Worm (Caenorhabditis elegans) whole organism, L2 larva: ENCODE measurements around the gene F58F12.1.

ENCODE experiments used
- C34F6.9 ChIP-seq: fragments of 150-350 bp; optimal IDR thresholded peaks from 2 replicates; lab custom pipeline; 2014; ENCODE audit warnings: missing biosample characterization, missing genetic modification characterization
- F13H6.1 ChIP-seq: sonication (generic microtip); optimal IDR thresholded peaks from 2 replicates; lab custom pipeline; 2016; ENCODE audit warnings: missing genetic modification characterization, missing compliant biosample characterization
- R02D3.7 ChIP-seq: fragments of 150-350 bp; optimal IDR thresholded peaks from 2 replicates; lab custom pipeline; 2014; ENCODE audit warnings: missing biosample characterization, missing genetic modification characterization
- Y55F3AM.14 ChIP-seq: fragments of 200-800 bp; sonication (Bioruptor generic); optimal IDR thresholded peaks from 2 replicates; lab custom pipeline; 2018; ENCODE audit warnings: mild to moderate bottlenecking, missing genetic modification characterization, missing compliant biosample characterization
- alr-1 ChIP-seq: fragments of 150-350 bp; optimal IDR thresholded peaks from 2 replicates; lab custom pipeline; 2014; ENCODE audit warnings: missing biosample characterization, missing genetic modification characterization
- aly-2 ChIP-seq: fragments of 150-350 bp; optimal IDR thresholded peaks from 2 replicates; lab custom pipeline; 2014; ENCODE audit warnings: missing biosample characterization, missing genetic modification characterization
- ama-1 ChIP-seq: fragments of 150-350 bp; optimal IDR thresholded peaks from 2 replicates; lab custom pipeline; 2018; ENCODE audit warnings: inconsistent platforms
- blmp-1 ChIP-seq: sonication (generic microtip); optimal IDR thresholded peaks from 2 replicates; lab custom pipeline; 2017; ENCODE audit warnings: missing genetic modification characterization, mild to moderate bottlenecking, missing compliant biosample characterization, antibody characterized with exemption, moderate library complexity; ENCODE audit not compliant: insufficient read depth
- ceh-82 ChIP-seq: fragments of 150-350 bp; optimal IDR thresholded peaks from 2 replicates; lab custom pipeline; 2014; ENCODE audit warnings: missing biosample characterization, missing genetic modification characterization
- crh-2 ChIP-seq: sonication (generic microtip); optimal IDR thresholded peaks from 2 replicates; lab custom pipeline; 2017; ENCODE audit warnings: missing biosample characterization, missing genetic modification characterization
- dmd-4 ChIP-seq: sonication (generic microtip); optimal IDR thresholded peaks from 2 replicates; lab custom pipeline; 2017; ENCODE audit warnings: missing biosample characterization, missing genetic modification characterization
- egl-27 ChIP-seq: sonication (generic microtip); optimal IDR thresholded peaks from 3 replicates; lab custom pipeline; 2017; ENCODE audit warnings: missing biosample characterization, missing genetic modification reagents, missing genetic modification characterization
- elt-1 ChIP-seq: fragments of 150-350 bp; optimal IDR thresholded peaks from 2 replicates; lab custom pipeline; 2014; ENCODE audit warnings: missing biosample characterization, missing genetic modification characterization
- fos-1 ChIP-seq: fragments of 150-350 bp; optimal IDR thresholded peaks from 2 replicates; lab custom pipeline; 2014; ENCODE audit warnings: missing biosample characterization, missing genetic modification characterization
- gmeb-1 ChIP-seq: fragments of 150-350 bp; optimal IDR thresholded peaks from 2 replicates; lab custom pipeline; 2014; ENCODE audit warnings: missing biosample characterization, missing genetic modification characterization
- lin-11 ChIP-seq: fragments of 150-350 bp; sonication (generic microtip); optimal IDR thresholded peaks from 2 replicates; lab custom pipeline; 2014; ENCODE audit warnings: missing biosample characterization, missing genetic modification characterization, inconsistent platforms, mixed read lengths
- lin-13 ChIP-seq: fragments of 150-350 bp; optimal IDR thresholded peaks from 2 replicates; lab custom pipeline; 2014; ENCODE audit warnings: missing biosample characterization, missing genetic modification reagents, missing genetic modification characterization
- lsy-2 ChIP-seq, 2 experiments: fragments of 150-350 bp in 1 of 2; sonication (generic microtip) in 1 of 2; optimal IDR thresholded peaks; 2 replicates each; lab custom pipeline; 2014 to 2017; ENCODE audit warnings: missing biosample characterization in 2 of 2, missing genetic modification characterization in 2 of 2
- mbf-1 ChIP-seq: sonication (generic microtip); optimal IDR thresholded peaks from 2 replicates; lab custom pipeline; 2017; ENCODE audit warnings: missing biosample characterization, missing genetic modification characterization
- mdl-1 ChIP-seq, 2 experiments: fragments of 150-350 bp in 1 of 2; sonication (generic microtip) in 1 of 2; optimal IDR thresholded peaks; 2 replicates each; lab custom pipeline; 2017; ENCODE audit warnings: missing biosample characterization in 2 of 2, missing genetic modification characterization in 2 of 2
- nhr-12 ChIP-seq: fragments of 150-350 bp; optimal IDR thresholded peaks from 2 replicates; lab custom pipeline; 2014; ENCODE audit warnings: missing biosample characterization, missing genetic modification characterization
- nhr-129 ChIP-seq: fragments of 150-350 bp; optimal IDR thresholded peaks from 2 replicates; lab custom pipeline; 2014; ENCODE audit warnings: missing biosample characterization, missing genetic modification characterization
- nhr-21 ChIP-seq: fragments of 150-350 bp; optimal IDR thresholded peaks from 2 replicates; lab custom pipeline; 2014; ENCODE audit warnings: missing biosample characterization, missing genetic modification characterization
- nhr-237 ChIP-seq: fragments of 150-350 bp; optimal IDR thresholded peaks from 2 replicates; lab custom pipeline; 2014; ENCODE audit warnings: missing biosample characterization, missing genetic modification characterization
- nhr-25 ChIP-seq: fragments of 150-350 bp; sonication (generic microtip); optimal IDR thresholded peaks from 3 replicates; lab custom pipeline; 2014; ENCODE audit warnings: missing biosample characterization, missing genetic modification characterization
- nhr-77 ChIP-seq: fragments of 150-350 bp; optimal IDR thresholded peaks from 2 replicates; lab custom pipeline; 2014; ENCODE audit warnings: missing biosample characterization, missing genetic modification characterization
- peb-1 ChIP-seq: fragments of 150-350 bp; optimal IDR thresholded peaks from 2 replicates; lab custom pipeline; 2014; ENCODE audit warnings: missing biosample characterization, missing genetic modification characterization
- sem-4 ChIP-seq: fragments of 150-350 bp; optimal IDR thresholded peaks from 2 replicates; lab custom pipeline; 2014; ENCODE audit warnings: missing biosample characterization, missing genetic modification reagents, missing genetic modification characterization
- skn-1 ChIP-seq: sonication (generic microtip); optimal IDR thresholded peaks from 2 replicates; lab custom pipeline; 2017; ENCODE audit warnings: missing biosample characterization, missing genetic modification characterization
- sma-3 ChIP-seq: sonication (generic microtip); optimal IDR thresholded peaks from 2 replicates; lab custom pipeline; 2016; ENCODE audit warnings: missing genetic modification reagents, missing genetic modification characterization, missing compliant biosample characterization
- sma-9 ChIP-seq, 2 experiments: fragments of 150-350 bp in 1 of 2; sonication (generic microtip) in 1 of 2; optimal IDR thresholded peaks; 2 replicates each; lab custom pipeline; 2014 to 2016; ENCODE audit warnings: missing genetic modification characterization in 2 of 2, mild to moderate bottlenecking in 1 of 2, missing biosample characterization in 1 of 2, missing compliant biosample characterization in 1 of 2, missing genetic modification reagents in 1 of 2, moderate library complexity in 1 of 2
- snpc-4 ChIP-seq: fragments of 150-350 bp; optimal IDR thresholded peaks from 2 replicates; lab custom pipeline; 2014; ENCODE audit warnings: missing biosample characterization, missing genetic modification characterization
- unc-55 ChIP-seq: fragments of 150-350 bp; sonication (generic microtip); optimal IDR thresholded peaks from 3 replicates; lab custom pipeline; 2014; ENCODE audit warnings: missing biosample characterization, missing genetic modification reagents, missing genetic modification characterization
- zag-1 ChIP-seq: fragments of 150-350 bp; optimal IDR thresholded peaks from 2 replicates; lab custom pipeline; 2014; ENCODE audit warnings: missing biosample characterization, missing genetic modification characterization
- ztf-4 ChIP-seq: fragments of 150-350 bp; optimal IDR thresholded peaks from 2 replicates; lab custom pipeline; 2014; ENCODE audit warnings: missing biosample characterization, missing genetic modification characterization

F58F12.1 gene

DNA sequence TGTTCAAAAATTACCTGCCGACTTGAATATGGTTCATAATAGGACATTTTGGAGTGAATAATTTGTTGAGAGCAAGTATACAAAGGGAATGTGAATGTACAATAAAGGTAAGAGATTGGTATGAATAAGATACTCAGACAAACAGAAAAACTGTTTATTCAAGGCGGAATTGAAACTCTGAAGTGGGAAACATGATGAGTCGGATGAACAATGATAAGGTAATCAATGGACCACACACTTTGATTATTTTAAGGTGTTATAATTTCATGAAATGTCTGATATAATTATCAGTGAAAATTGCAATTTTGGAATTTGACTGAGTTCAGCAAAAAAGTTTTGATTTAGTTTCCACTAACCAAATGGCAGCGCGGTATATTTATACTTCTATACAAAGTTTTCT, 43.9 kb upstream of the F58F12.1 start:
- TF ChIP-seq fos-1 (tag; lab: Kevin White, UChicago) = peak; percentile 46
- no peak for TF ChIP-seq sem-4
- TF ChIP-seq crh-2 (tag; lab: Kevin White, UChicago) = no peak
- TF ChIP-seq ztf-4 (tag; lab: Kevin White, UChicago) = no peak
- TF ChIP-seq dmd-4 (tag; lab: Kevin White, UChicago) = no peak
- TF ChIP-seq mbf-1 (tag; lab: Kevin White, UChicago) = no peak

DNA sequence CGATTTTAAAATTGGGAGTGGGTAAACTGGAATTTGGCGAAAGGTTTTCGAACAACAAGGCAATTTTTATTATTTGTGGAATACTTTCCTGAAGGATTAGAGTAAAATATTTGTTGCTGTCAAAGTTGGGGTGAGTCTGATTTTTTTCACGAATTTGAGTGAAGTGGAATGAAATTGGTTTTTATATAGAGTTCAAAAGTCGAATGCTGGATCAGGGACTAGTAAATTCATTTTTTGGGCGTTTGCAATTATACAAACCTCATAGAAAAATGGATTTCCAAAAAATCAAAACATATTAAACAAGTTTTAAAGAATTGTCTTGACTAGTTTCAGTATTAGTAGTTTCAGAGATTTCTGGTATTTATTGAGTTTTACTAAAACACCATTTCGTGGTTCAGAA, 43.5 kb upstream of the F58F12.1 start, which contains the start of gene C32D5.7:
Gene C32D5.7, minus strand, starts transcription at position 101 of the 400 bp plus-strand sequence.
- TF ChIP-seq nhr-77 (no peak), nhr-25 (tag; lab: Kevin White, UChicago) (no peak), nhr-237 (tag; lab: Kevin White, UChicago) (no peak), lin-13 (GFP tag; lab: Kevin White, UChicago) (no peak), ceh-82 (no peak), fos-1 (tag; lab: Kevin White, UChicago) (no peak), aly-2 (tag; lab: Kevin White, UChicago) (no peak), mdl-1 (tag; optimal IDR thresholded peaks at IDR 0.05; lab: Kevin White, UChicago) (no peak), lin-11 (tag; lab: Kevin White, UChicago) (no peak), skn-1 (no peak), nhr-129 (tag; lab: Kevin White, UChicago) (no peak), peb-1 (tag; lab: Kevin White, UChicago) (no peak), alr-1 (tag; lab: Kevin White, UChicago) (no peak)

DNA sequence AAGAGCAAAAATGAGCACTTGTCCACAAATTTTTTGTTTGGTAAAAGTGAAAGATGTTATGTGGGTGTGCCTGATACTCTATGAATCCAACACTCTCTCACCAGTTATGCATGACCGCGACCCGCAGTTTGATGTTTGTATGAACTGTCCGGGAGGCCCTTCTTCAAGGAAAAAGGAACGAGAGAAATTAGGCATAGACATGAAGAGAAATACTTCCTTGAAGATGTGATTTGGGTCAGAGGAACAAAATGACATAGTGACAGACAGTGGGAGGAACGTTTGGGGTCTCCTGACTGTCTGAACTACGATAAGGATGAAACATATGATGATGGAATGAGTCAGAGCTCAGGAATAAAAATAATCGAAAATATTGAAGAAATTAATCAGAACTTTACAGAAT, 42.4 kb upstream of the F58F12.1 start:
- no peak for TF ChIP-seq zag-1 (tag; lab: Kevin White, UChicago)
- no peak for TF ChIP-seq nhr-12 (tag; lab: Kevin White, UChicago)
- no peak for TF ChIP-seq blmp-1
- peak; percentile 42 for TF ChIP-seq fos-1 (tag; lab: Kevin White, UChicago)
- TF ChIP-seq aly-2 (tag; lab: Kevin White, UChicago) = no peak
- TF ChIP-seq elt-1 (tag; lab: Kevin White, UChicago) = no peak
- TF ChIP-seq crh-2 (tag; lab: Kevin White, UChicago) = no peak

DNA sequence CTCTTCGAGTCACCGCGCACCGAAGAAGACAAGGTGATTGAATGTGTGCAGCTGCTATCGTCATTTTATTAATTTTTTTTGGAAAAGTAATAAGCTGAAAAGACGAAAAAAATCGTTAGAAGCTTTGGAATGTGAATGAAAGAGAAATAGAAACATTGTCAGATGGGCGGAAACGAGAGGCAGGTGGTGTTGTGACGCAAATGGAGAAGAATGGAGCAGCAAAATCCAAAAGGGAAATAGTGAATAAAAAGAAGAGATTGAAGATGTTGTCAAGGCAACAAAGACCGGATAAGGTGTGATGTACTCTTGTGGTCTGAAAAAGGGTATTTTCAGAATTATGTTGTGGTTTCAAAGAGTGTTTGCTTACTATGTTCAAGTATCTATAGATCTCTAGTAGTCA, 41.0 kb upstream of the F58F12.1 start:
- TF ChIP-seq ama-1 (lab: Kevin White, UChicago) = no peak
- TF ChIP-seq R02D3.7 = no peak
- TF ChIP-seq gmeb-1 (tag; lab: Kevin White, UChicago) = no peak
- no peak for TF ChIP-seq fos-1 (tag; lab: Kevin White, UChicago)
- TF ChIP-seq crh-2 (tag; lab: Kevin White, UChicago) = peak; percentile 2
- TF ChIP-seq snpc-4 (tag; lab: Kevin White, UChicago) = no peak
- TF ChIP-seq egl-27 (tag; lab: Kevin White, UChicago) = no peak
- peak in 1 of 2 experiments; percentile 10 for TF ChIP-seq lsy-2 (tag; optimal IDR thresholded peaks at IDR 0.05; lab: Kevin White, UChicago)
- peak; percentile 11 for TF ChIP-seq nhr-129 (tag; lab: Kevin White, UChicago)
- TF ChIP-seq sem-4 = no peak
- TF ChIP-seq, all 48 proteins: peak for 3

DNA sequence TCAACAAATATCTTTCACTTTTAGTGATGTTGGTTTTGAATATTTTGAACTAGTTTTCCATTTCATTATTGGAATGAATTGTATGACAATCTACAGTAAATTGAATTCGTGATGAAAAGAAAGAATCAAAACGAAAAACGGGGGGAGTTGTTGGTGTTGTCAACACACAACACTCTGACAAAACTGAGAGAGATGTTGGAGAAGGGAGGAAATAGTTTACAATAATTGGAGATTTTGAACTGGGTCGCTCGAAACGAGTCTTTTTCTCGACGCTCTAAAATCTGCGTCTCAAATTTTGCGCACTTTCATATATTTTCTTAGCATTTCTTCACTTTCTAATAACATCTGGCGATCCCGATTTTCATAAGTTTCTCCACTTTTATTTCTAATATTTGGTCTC, 39.6 kb upstream of the F58F12.1 start, which contains the start of gene txt-18:
Gene txt-18, plus strand, starts transcription at position 180 of the 400 bp plus-strand sequence.
- TF ChIP-seq peb-1 (tag; lab: Kevin White, UChicago) = no peak
- no peak for TF ChIP-seq lin-11 (tag; lab: Kevin White, UChicago)
- TF ChIP-seq egl-27 (tag; lab: Kevin White, UChicago) = peak; percentile 17
- peak; percentile 13 for TF ChIP-seq F13H6.1 (tag; lab: Kevin White, UChicago)
- peak; percentile 72 for TF ChIP-seq nhr-25 (tag; lab: Kevin White, UChicago)
- peak; percentile 9 for TF ChIP-seq crh-2 (tag; lab: Kevin White, UChicago)
- peak; percentile 6 for TF ChIP-seq ztf-4 (tag; lab: Kevin White, UChicago)
- TF ChIP-seq sma-3 (GFP tag; lab: Kevin White, UChicago) = no peak
- TF ChIP-seq blmp-1 = peak; percentile 72
- peak; percentile 48 for TF ChIP-seq sma-9 (GFP tag; optimal IDR thresholded peaks at IDR 0.05; lab: Kevin White, UChicago)
- TF ChIP-seq sma-9 (tag; optimal IDR thresholded peaks at IDR 0.05; lab: Kevin White, UChicago) = no peak
- TF ChIP-seq aly-2 (tag; lab: Kevin White, UChicago) = no peak
- TF ChIP-seq nhr-129 (tag; lab: Kevin White, UChicago) = peak; percentile 59
- TF ChIP-seq mdl-1 (tag; optimal IDR thresholded peaks at IDR 0.05; lab: Kevin White, UChicago) = no peak
- TF ChIP-seq nhr-237 (tag; lab: Kevin White, UChicago) = no peak
- peak; percentile 4 for TF ChIP-seq unc-55 (GFP tag; lab: Kevin White, UChicago)
- TF ChIP-seq mbf-1 (tag; lab: Kevin White, UChicago) = no peak
- peak; percentile 39 for TF ChIP-seq nhr-21 (tag; lab: Kevin White, UChicago)
- TF ChIP-seq C34F6.9 (tag; lab: Kevin White, UChicago) = peak; percentile 27
- peak in 1 of 2 experiments; percentile 34 for TF ChIP-seq lsy-2 (tag; optimal IDR thresholded peaks at IDR 0.05; lab: Kevin White, UChicago)
- no peak for TF ChIP-seq Y55F3AM.14 (GFP tag; lab: Kevin White, UChicago)
